Fruit fly (Drosophila melanogaster) whole organism, embryonic: Measurements from ENCODE around the gene HDAC4.

Experiments
- Aef1 ChIP-seq: fragments of 200-800 bp; sonication (Bioruptor generic); IDR thresholded peaks from 3 replicates; pipeline ENCODE4 v1.3.6; 2022; ENCODE audit warnings: missing biosample characterization, missing genetic modification characterization
- B-H2 ChIP-seq: fragments of 200-800 bp; sonication (Bioruptor generic); optimal IDR thresholded peaks from 2 replicates; lab custom pipeline; 2018; ENCODE audit warnings: missing biosample characterization, mild to moderate bottlenecking, missing genetic modification characterization
- CG10366 ChIP-seq: fragments of 200-800 bp; sonication (Bioruptor generic); IDR thresholded peaks from 2 replicates; pipeline ENCODE4 v1.3.6; 2022; ENCODE audit warnings: missing biosample characterization, missing genetic modification characterization
- CG11093 ChIP-seq: fragments of 200-800 bp; sonication (Bioruptor generic); IDR thresholded peaks from 3 replicates; pipeline ENCODE4 v1.3.6; 2022; ENCODE audit warnings: missing biosample characterization, missing genetic modification characterization
- CG12104 ChIP-seq: fragments of 200-800 bp; sonication (Bioruptor generic); optimal IDR thresholded peaks from 3 replicates; lab custom pipeline; 2016; ENCODE audit warnings: missing biosample characterization, missing genetic modification characterization
- CG13894 ChIP-seq: fragments of 200-800 bp; sonication (Bioruptor generic); optimal IDR thresholded peaks from 3 replicates; lab custom pipeline; 2018; ENCODE audit warnings: missing biosample characterization, mild to moderate bottlenecking, missing genetic modification characterization, moderate library complexity
- CG15011 ChIP-seq: fragments of 200-800 bp; sonication (Bioruptor generic); optimal IDR thresholded peaks from 3 replicates; lab custom pipeline; 2018; ENCODE audit warnings: missing biosample characterization, mild to moderate bottlenecking, missing genetic modification characterization
- CG15601 ChIP-seq: fragments of 200-800 bp; sonication (Bioruptor generic); optimal IDR thresholded peaks from 3 replicates; lab custom pipeline; 2019; ENCODE audit warnings: missing biosample characterization, mild to moderate bottlenecking, missing genetic modification characterization, moderate library complexity
- CG17912 ChIP-seq: fragments of 200-800 bp; sonication (Bioruptor generic); optimal IDR thresholded peaks from 2 replicates; lab custom pipeline; 2018; ENCODE audit warnings: missing biosample characterization, mild to moderate bottlenecking, missing genetic modification characterization
- CG18011 ChIP-seq: fragments of 200-800 bp; sonication (Bioruptor generic); optimal IDR thresholded peaks from 2 replicates; lab custom pipeline; 2017; ENCODE audit warnings: missing biosample characterization, missing genetic modification characterization, mild to moderate bottlenecking, moderate library complexity, missing genotype
- CG33557 ChIP-seq: fragments of 200-800 bp; sonication (Bioruptor generic); optimal IDR thresholded peaks from 2 replicates; lab custom pipeline; 2019; ENCODE audit warnings: missing biosample characterization, mild to moderate bottlenecking, missing genetic modification characterization, moderate library complexity
- CG3726 ChIP-seq: fragments of 200-800 bp; sonication (Bioruptor generic); IDR thresholded peaks from 3 replicates; pipeline ENCODE4, ENCODE4 v1.3.6; 2022; ENCODE audit warnings: missing biosample characterization, missing genetic modification characterization
- CG42726 ChIP-seq: fragments of 200-800 bp; sonication (Bioruptor generic); IDR thresholded peaks from 2 replicates; pipeline ENCODE4 v1.3.6; 2022; ENCODE audit warnings: missing biosample characterization, missing genetic modification characterization; ENCODE audit not compliant: partially characterized antibody
- CG6813 ChIP-seq: fragments of 200-800 bp; sonication (Bioruptor generic); optimal IDR thresholded peaks from 2 replicates; lab custom pipeline; 2017; ENCODE audit warnings: missing biosample characterization, missing genetic modification characterization, mild to moderate bottlenecking, moderate library complexity, missing genetic modification reagents
- CG9215 ChIP-seq: fragments of 200-800 bp; sonication (Bioruptor generic); IDR thresholded peaks from 2 replicates; pipeline ENCODE4 v1.3.6; 2022; ENCODE audit warnings: missing biosample characterization, missing genetic modification characterization
- CG9932 ChIP-seq: fragments of 200-800 bp; sonication (Bioruptor generic); IDR thresholded peaks from 2 replicates; pipeline ENCODE4 v1.3.6; 2022; ENCODE audit warnings: missing biosample characterization, missing genetic modification characterization
- CHES-1-like ChIP-seq: fragments of 200-800 bp; sonication (Bioruptor generic); optimal IDR thresholded peaks from 2 replicates; lab custom pipeline; 2016; ENCODE audit warnings: missing biosample characterization, missing genetic modification characterization
- CoRest ChIP-seq: fragments of 200-800 bp; sonication (Bioruptor generic); optimal IDR thresholded peaks from 3 replicates; lab custom pipeline; 2018; ENCODE audit warnings: missing biosample characterization, mild to moderate bottlenecking, missing genetic modification characterization, moderate library complexity
- Dip3 ChIP-seq: fragments of 200-800 bp; sonication (Bioruptor generic); optimal IDR thresholded peaks from 3 replicates; lab custom pipeline; 2016; ENCODE audit warnings: missing biosample characterization, missing genetic modification characterization
- Fer1 ChIP-seq: fragments of 200-800 bp; sonication (Bioruptor generic); optimal IDR thresholded peaks from 2 replicates; lab custom pipeline; 2017; ENCODE audit warnings: missing biosample characterization, mild to moderate bottlenecking, missing genetic modification characterization
- HLH3B ChIP-seq: fragments of 200-800 bp; sonication (Bioruptor generic); IDR thresholded peaks from 2 replicates; pipeline ENCODE4 v1.3.6; 2022; ENCODE audit warnings: missing biosample characterization, missing genetic modification characterization
- Hr78 ChIP-seq, 2 experiments: fragments of 200-800 bp in 1 of 2; fragments of >200 bp in 1 of 2; sonication (Bioruptor generic) in 1 of 2; optimal IDR thresholded peaks; 2 replicates each; lab custom pipeline; 2017 to 2019; ENCODE audit warnings: missing biosample characterization in 2 of 2, missing genetic modification characterization in 2 of 2, mild to moderate bottlenecking in 1 of 2, moderate library complexity in 1 of 2
- Nf-YB ChIP-seq: fragments of 200-800 bp; sonication (Bioruptor generic); optimal IDR thresholded peaks from 3 replicates; lab custom pipeline; 2019; ENCODE audit warnings: missing biosample characterization, mild to moderate bottlenecking, missing genetic modification characterization, moderate library complexity
- PHDP ChIP-seq: fragments of 200-800 bp; sonication (Bioruptor generic); optimal IDR thresholded peaks from 3 replicates; lab custom pipeline; 2018; ENCODE audit warnings: missing biosample characterization, mild to moderate bottlenecking, missing genetic modification characterization, moderate library complexity
- Rfx ChIP-seq: fragments of 200-800 bp; sonication (Bioruptor generic); IDR thresholded peaks from 2 replicates; pipeline ENCODE4 v1.3.6; 2022; ENCODE audit warnings: missing biosample characterization, missing genetic modification characterization
- Sry-β ChIP-seq: fragments of 200-800 bp; sonication (Bioruptor generic); optimal IDR thresholded peaks from 2 replicates; lab custom pipeline; 2018; ENCODE audit warnings: missing biosample characterization, mild to moderate bottlenecking, missing genetic modification characterization, moderate library complexity
- Ssrp ChIP-seq: fragments of 200-800 bp; sonication (Bioruptor generic); optimal IDR thresholded peaks from 2 replicates; lab custom pipeline; 2018; ENCODE audit warnings: missing biosample characterization, mild to moderate bottlenecking, missing genetic modification characterization, moderate library complexity
- Trl ChIP-seq, 3 experiments: fragments of >200 bp in 2 of 3; fragments of 200-800 bp in 1 of 3; sonication (Bioruptor generic) in 1 of 3; optimal IDR thresholded peaks; 2 replicates in 1 of 3; 3 replicates in 2 of 3; lab custom pipeline; 2016 to 2017; ENCODE audit warnings: missing biosample characterization in 1 of 3, missing genetic modification characterization in 1 of 3
- cas ChIP-seq: fragments of 200-800 bp; sonication (Bioruptor generic); IDR thresholded peaks from 2 replicates; pipeline ENCODE4 v1.3.6; 2022; ENCODE audit warnings: missing biosample characterization, missing genetic modification characterization
- chinmo ChIP-seq: fragments of 200-800 bp; sonication (Bioruptor generic); IDR thresholded peaks from 4 replicates; pipeline ENCODE4 v1.3.6; 2022; ENCODE audit warnings: missing biosample characterization, missing genetic modification characterization; ENCODE audit not compliant: partially characterized antibody
- ci ChIP-seq: fragments of 200-800 bp; sonication (Bioruptor generic); IDR thresholded peaks from 3 replicates; pipeline ENCODE4 v1.3.6; 2022; ENCODE audit warnings: missing biosample characterization, missing genetic modification characterization
- crc ChIP-seq: fragments of 200-800 bp; sonication (Bioruptor generic); optimal IDR thresholded peaks from 2 replicates; lab custom pipeline; 2016; ENCODE audit warnings: missing biosample characterization, missing genetic modification characterization
- crol ChIP-seq: fragments of 200-800 bp; sonication (Bioruptor generic); IDR thresholded peaks from 2 replicates; pipeline ENCODE4 v1.3.6; 2022; ENCODE audit warnings: missing biosample characterization, missing genetic modification characterization
- dpn ChIP-seq, 2 experiments: fragments of 200-800 bp; sonication (Bioruptor generic); optimal IDR thresholded peaks; 3 replicates each; lab custom pipeline; 2016; ENCODE audit warnings: missing biosample characterization in 2 of 2, missing genetic modification characterization in 2 of 2
- ewg ChIP-seq: fragments of 200-800 bp; sonication (Bioruptor generic); optimal IDR thresholded peaks from 3 replicates; lab custom pipeline; 2017; ENCODE audit warnings: mild to moderate bottlenecking, missing biosample characterization, missing genetic modification reagents, missing genetic modification characterization
- hb ChIP-seq: fragments of 200-800 bp; sonication (Bioruptor generic); IDR thresholded peaks from 3 replicates; pipeline ENCODE4 v1.3.6; 2022; ENCODE audit warnings: missing biosample characterization, missing genetic modification characterization; ENCODE audit not compliant: partially characterized antibody
- jumu ChIP-seq: fragments of 200-800 bp; sonication (Bioruptor generic); optimal IDR thresholded peaks from 3 replicates; lab custom pipeline; 2016; ENCODE audit warnings: missing biosample characterization, missing genetic modification characterization
- kni ChIP-seq: fragments of 200-800 bp; sonication (Bioruptor generic); optimal IDR thresholded peaks from 3 replicates; lab custom pipeline; 2017; ENCODE audit warnings: mild to moderate bottlenecking, missing biosample characterization, missing genetic modification reagents, missing genetic modification characterization
- oc ChIP-seq: fragments of 200-800 bp; sonication (Bioruptor generic); optimal IDR thresholded peaks from 2 replicates; lab custom pipeline; 2018; ENCODE audit warnings: missing biosample characterization, mild to moderate bottlenecking, missing genetic modification characterization, moderate library complexity
- odd ChIP-seq: fragments of 200-800 bp; sonication (Bioruptor generic); optimal IDR thresholded peaks from 2 replicates; lab custom pipeline; 2017; ENCODE audit warnings: missing biosample characterization, mild to moderate bottlenecking, missing genetic modification characterization
- onecut ChIP-seq: fragments of 200-800 bp; sonication (Bioruptor generic); IDR thresholded peaks from 2 replicates; pipeline ENCODE4 v1.3.6; 2022; ENCODE audit warnings: missing biosample characterization, missing genetic modification characterization
- repo ChIP-seq: fragments of 200-800 bp; sonication (Bioruptor generic); optimal IDR thresholded peaks from 2 replicates; lab custom pipeline; 2016; ENCODE audit warnings: missing biosample characterization, missing genetic modification characterization
- rib ChIP-seq: fragments of 200-800 bp; sonication (Bioruptor generic); IDR thresholded peaks from 2 replicates; pipeline ENCODE4 v1.3.6; 2022; ENCODE audit warnings: missing biosample characterization, missing genetic modification characterization
- seq ChIP-seq: fragments of 200-800 bp; sonication (Bioruptor generic); IDR thresholded peaks from 2 replicates; pipeline ENCODE4 v1.3.6; 2022; ENCODE audit warnings: missing biosample characterization, missing genetic modification characterization
- slou ChIP-seq: fragments of 200-800 bp; sonication (Bioruptor generic); optimal IDR thresholded peaks from 3 replicates; lab custom pipeline; 2016; ENCODE audit warnings: missing biosample characterization, missing genetic modification characterization
- toy ChIP-seq: fragments of 200-800 bp; sonication (Bioruptor generic); IDR thresholded peaks from 2 replicates; pipeline ENCODE4 v1.3.6; 2022; ENCODE audit warnings: missing biosample characterization, missing genetic modification characterization
- trh ChIP-seq: fragments of 200-800 bp; sonication (Bioruptor generic); optimal IDR thresholded peaks from 2 replicates; lab custom pipeline; 2016; ENCODE audit warnings: missing biosample characterization, missing genetic modification characterization
- usp ChIP-seq: fragments of >200 bp; optimal IDR thresholded peaks from 2 replicates; lab custom pipeline; 2017; ENCODE audit warnings: missing biosample characterization, missing genetic modification characterization
- wek ChIP-seq: fragments of 200-800 bp; sonication (Bioruptor generic); optimal IDR thresholded peaks from 3 replicates; lab custom pipeline; 2018; ENCODE audit warnings: missing biosample characterization, mild to moderate bottlenecking, missing genetic modification characterization, moderate library complexity
- wor ChIP-seq: fragments of 200-800 bp; sonication (Bioruptor generic); IDR thresholded peaks from 2 replicates; pipeline ENCODE4 v1.3.6; 2022; ENCODE audit warnings: missing biosample characterization, missing genetic modification characterization

The HDAC4 gene

dm6 chrX:13323526-13323925 is 38.1 kb upstream of the HDAC4 start (continued):
- TF ChIP-seq CG10366 (GFP tag; lab: Robert Waterston, UW) (peak; percentile 4; the same call in 1 of the 2 replicates), jumu (no peak), cas (no peak), crol (GFP tag; lab: Robert Waterston, UW) (peak; percentile 83), CG15601 (tag; lab: Kevin White, UChicago) (no peak), Fer1 (GFP tag; lab: Kevin White, UChicago) (no peak), CG12104 (no peak), CG15011 (GFP tag; lab: Kevin White, UChicago) (no peak), chinmo (GFP tag; lab: Robert Waterston, UW) (0 out of 4 replicates have a peak, but pooled peaks have one; percentile 55), Aef1 (0 out of 3 replicates have a peak, but pooled peaks have one; percentile 3), wek (GFP tag; lab: Kevin White, UChicago) (no peak), CG3726 (GFP tag; lab: Robert Waterston, UW) (no peak), wor (GFP tag; lab: Robert Waterston, UW) (0 out of 2 replicates have a peak, but pooled peaks have one; percentile 1), CG42726 (GFP tag; lab: Robert Waterston, UW) (no peak), CG9932 (GFP tag; lab: Robert Waterston, UW) (0 out of 2 replicates have a peak, but pooled peaks have one; percentile 2), toy (GFP tag; lab: Robert Waterston, UW) (no peak), onecut (no peak), CG17912 (GFP tag; lab: Kevin White, UChicago) (no peak), trh (GFP tag; lab: Kevin White, UChicago) (no peak), slou (GFP tag; lab: Kevin White, UChicago) (no peak), CHES-1-like (GFP tag; lab: Kevin White, UChicago) (no peak), PHDP (tag; lab: Kevin White, UChicago) (no peak), crc (GFP tag; lab: Kevin White, UChicago) (no peak)
- TF ChIP-seq, all 482 proteins: peak for 8

- TF ChIP-seq seq (GFP tag; lab: Robert Waterston, UW) (peak; percentile 54), Ssrp (tag; lab: Kevin White, UChicago) (peak; percentile 61), CoRest (tag; lab: Kevin White, UChicago) (peak; percentile 69), usp (GFP tag; lab: Kevin White, UChicago) (no peak), Sry-β (GFP tag; lab: Kevin White, UChicago) (no peak), Hr78 (GFP tag; optimal IDR thresholded peaks at IDR 0.05; lab: Kevin White, UChicago) (no peak), CG11093 (GFP tag; lab: Robert Waterston, UW) (peak; percentile 60; the same call in 2 of the 3 replicates), HLH3B (GFP tag; lab: Robert Waterston, UW) (no peak), rib (GFP tag; lab: Robert Waterston, UW) (no peak), CG9215 (GFP tag; lab: Robert Waterston, UW) (peak; percentile 62), CG33557 (GFP tag; lab: Kevin White, UChicago) (no peak), kni (GFP tag; lab: Kevin White, UChicago) (no peak), Trl (optimal IDR thresholded peaks at IDR 0.05; lab: Kevin White, UChicago) (no peak), Trl (GFP tag; optimal IDR thresholded peaks at IDR 0.05; lab: Kevin White, UChicago) (no peak), Nf-YB (GFP tag; lab: Kevin White, UChicago) (peak; percentile 30), B-H2 (GFP tag; lab: Kevin White, UChicago) (no peak), CG13894 (no peak), odd (GFP tag; lab: Kevin White, UChicago) (peak; percentile 12), repo (GFP tag; lab: Kevin White, UChicago) (peak; percentile 39), ci (GFP tag; lab: Robert Waterston, UW) (peak; percentile 59), ewg (peak; percentile 27), CG6813 (GFP tag; lab: Kevin White, UChicago) (no peak), dpn (GFP tag; optimal IDR thresholded peaks at IDR 0.05; lab: Kevin White, UChicago) (peak; percentile 75 to 82), Dip3 (GFP tag; lab: Kevin White, UChicago) (peak; percentile 21), Rfx (peak; percentile 62), oc (tag; lab: Kevin White, UChicago) (peak; percentile 47), CG18011 (GFP tag; lab: Kevin White, UChicago) (peak; percentile 30), hb (GFP tag; lab: Robert Waterston, UW) (no peak)
Observed at dm6 chrX:13323114-13323513, 37.7 kb upstream of the HDAC4 start.
